Fruit fly (Drosophila melanogaster): ENCODE data around the gene CG11357.

The CG11357 gene

DNA sequence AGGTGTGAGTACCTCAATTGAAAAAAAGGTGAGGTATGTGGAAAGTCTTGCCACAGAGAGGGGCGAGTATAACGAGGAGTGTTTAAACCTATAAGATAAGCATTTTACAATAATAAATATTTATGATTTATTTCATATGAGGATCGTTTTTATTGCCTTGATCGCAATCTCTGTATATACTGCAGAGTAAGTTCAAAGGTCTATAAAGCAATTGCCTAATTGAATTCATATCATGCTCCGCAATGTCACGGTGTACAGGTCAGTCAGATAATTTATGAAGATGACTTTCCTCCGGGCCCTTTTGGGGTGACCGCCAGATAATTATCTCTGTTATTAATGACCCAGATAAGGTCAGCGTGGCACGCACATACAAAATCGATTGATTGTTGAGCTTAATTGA is 6.5 kb downstream of the CG11357 start:
- peak; percentile 36 for TF ChIP-seq exex (tag; optimal IDR thresholded peaks at IDR 0.05)
- TF ChIP-seq gt (GFP tag; IDR thresholded peaks at IDR 0.05) = no peak
- no peak for TF ChIP-seq CG6689 (GFP tag; IDR thresholded peaks at IDR 0.05)
- no peak for TF ChIP-seq CG6791 (GFP tag; IDR thresholded peaks at IDR 0.05; ENCODE audit: partially characterized antibody)
- no peak for TF ChIP-seq aop (GFP tag; IDR thresholded peaks at IDR 0.05)
- peak in 1 of 2 experiments; percentile 76 for TF ChIP-seq Hr78 (GFP tag; optimal IDR thresholded peaks at IDR 0.05)
- no peak for TF ChIP-seq CG2129 (GFP tag; IDR thresholded peaks at IDR 0.05; ENCODE audit: partially characterized antibody)
- no peak for TF ChIP-seq CG2875 (GFP tag; optimal IDR thresholded peaks at IDR 0.05)
- TF ChIP-seq D19A (tag; optimal IDR thresholded peaks at IDR 0.05) = no peak
- no peak for TF ChIP-seq fu2 (GFP tag; optimal IDR thresholded peaks at IDR 0.05)
- TF ChIP-seq grn (GFP tag; optimal IDR thresholded peaks at IDR 0.05) = peak; percentile 1
- TF ChIP-seq esg (GFP tag; conservative IDR thresholded peaks at IDR 0.05) = no peak

DNA sequence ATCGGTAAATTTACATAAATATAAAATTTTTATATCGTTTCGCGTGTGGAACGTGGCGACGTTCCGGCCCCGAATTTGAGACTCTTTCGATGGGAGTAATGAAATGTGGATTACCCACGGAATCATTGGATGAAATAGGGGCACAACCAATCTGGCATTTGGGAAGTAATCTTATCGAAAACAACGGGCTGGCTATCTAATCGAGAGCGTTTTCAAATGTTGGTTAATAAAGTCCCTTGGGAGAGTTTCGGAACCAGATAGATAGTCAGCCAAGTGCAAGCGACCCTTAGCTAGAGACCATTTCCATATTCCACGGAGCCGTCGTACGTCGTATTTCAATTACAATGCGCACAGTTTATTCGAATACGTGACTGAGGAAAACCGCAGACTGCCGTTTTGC is 7.5 kb downstream of the CG11357 start:
- TF ChIP-seq CG7745 (tag; optimal IDR thresholded peaks at IDR 0.05) = no peak
- TF ChIP-seq ase (GFP tag; IDR thresholded peaks at IDR 0.05) = no peak
- no peak for TF ChIP-seq CG10565 (GFP tag; optimal IDR thresholded peaks at IDR 0.05)
- no peak for TF ChIP-seq eve (GFP tag; optimal IDR thresholded peaks at IDR 0.05)
- no peak for TF ChIP-seq org-1 (GFP tag; optimal IDR thresholded peaks at IDR 0.05)
- no peak for TF ChIP-seq CG3281 (GFP tag; optimal IDR thresholded peaks at IDR 0.05)
- TF ChIP-seq CG2199 (GFP tag; IDR thresholded peaks at IDR 0.05) = no peak
- peak; percentile 44 for TF ChIP-seq Med (GFP tag)
- TF ChIP-seq sens (GFP tag) = peak; percentile 7
- peak; percentile 77 for TF ChIP-seq CG12769 (tag; optimal IDR thresholded peaks at IDR 0.05)
- TF ChIP-seq GATAe (GFP tag; conservative IDR thresholded peaks at IDR 0.05) = peak; percentile 52
- TF ChIP-seq sug (tag; optimal IDR thresholded peaks at IDR 0.05) = peak; percentile 7

DNA sequence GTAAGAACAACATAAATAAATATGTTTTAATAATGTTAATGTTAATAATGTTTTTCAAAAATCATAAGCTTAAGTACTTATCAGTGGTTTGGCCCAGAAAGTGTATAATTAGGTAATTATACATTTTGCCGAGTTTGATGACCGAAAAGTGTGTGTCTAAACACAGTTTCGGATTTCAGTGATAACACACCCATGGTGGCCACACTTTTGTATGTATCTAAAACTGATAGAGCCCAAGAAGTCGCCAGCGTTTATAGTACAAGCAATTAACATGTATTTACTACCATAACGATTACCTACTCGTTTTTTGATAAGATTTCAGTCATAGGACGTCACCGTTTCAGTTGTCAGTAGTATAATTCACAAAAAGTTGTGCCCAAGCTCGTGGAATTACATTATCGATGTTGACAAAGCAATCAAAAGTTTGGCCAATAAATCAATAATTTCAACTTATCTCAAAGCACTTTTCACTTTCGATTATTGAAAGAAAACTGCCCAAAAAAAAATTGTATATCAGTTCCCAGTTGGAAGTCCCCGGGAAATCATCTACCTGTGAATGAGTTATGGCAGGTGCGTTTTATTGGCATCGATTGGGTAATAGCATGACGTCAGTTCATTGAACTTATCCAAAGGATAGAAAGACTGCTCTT is 8.4 kb downstream of the CG11357 start:
- TF ChIP-seq CG12769 (tag; optimal IDR thresholded peaks at IDR 0.05) (peak; percentile 18), CG2678 (tag; optimal IDR thresholded peaks at IDR 0.05) (peak; percentile 37), CG8290 (GFP tag; optimal IDR thresholded peaks at IDR 0.05) (no peak), CG8290 (tag; optimal IDR thresholded peaks at IDR 0.05) (peak in 1 of 2 experiments; percentile 9), CG8281 (tag; optimal IDR thresholded peaks at IDR 0.05) (peak; percentile 90), Optix (GFP tag; IDR thresholded peaks at IDR 0.05) (no peak), Blimp-1 (GFP tag; optimal IDR thresholded peaks at IDR 0.05) (peak; percentile 9), CG8388 (GFP tag; optimal IDR thresholded peaks at IDR 0.05) (no peak), CG11504 (tag; optimal IDR thresholded peaks at IDR 0.05) (peak; percentile 21), CG42726 (GFP tag; IDR thresholded peaks at IDR 0.05; ENCODE audit: partially characterized antibody) (no peak), wdn (GFP tag; IDR thresholded peaks at IDR 0.05) (no peak), CG34376 (GFP tag; optimal IDR thresholded peaks at IDR 0.05) (peak; percentile 40), CG15601 (tag; optimal IDR thresholded peaks at IDR 0.05) (peak; percentile 37), ro (GFP tag; IDR thresholded peaks at IDR 0.05) (no peak), CG3726 (GFP tag; IDR thresholded peaks at IDR 0.05) (no peak), C15 (GFP tag; IDR thresholded peaks at IDR 0.05) (no peak), sd (tag; optimal IDR thresholded peaks at IDR 0.05) (peak; percentile 36), CG17568 (GFP tag; optimal IDR thresholded peaks at IDR 0.05) (peak; percentile 9), Med (GFP tag) (peak; percentile 1), sqz (GFP tag; optimal IDR thresholded peaks at IDR 0.05) (peak; percentile 42), mirr (GFP tag; optimal IDR thresholded peaks at IDR 0.05) (peak; percentile 64), exex (tag; optimal IDR thresholded peaks at IDR 0.05) (peak; percentile 96), CG9437 (GFP tag; optimal IDR thresholded peaks at IDR 0.05) (no peak), CG13287 (GFP tag; IDR thresholded peaks at IDR 0.05; ENCODE audit: partially characterized antibody) (no peak), lab (GFP tag; optimal IDR thresholded peaks at IDR 0.05) (peak; percentile 8), PHDP (tag; optimal IDR thresholded peaks at IDR 0.05) (peak; percentile 19), cad (GFP tag; optimal IDR thresholded peaks at IDR 0.05) (peak; percentile 45)

Measured in whole organism, embryonic.